Fruit fly (Drosophila melanogaster) whole organism, wandering third instar larva: Measurements from ENCODE around the gene smal.

Experiments
- Hr78 ChIP-seq: fragments of >200 bp; optimal IDR thresholded peaks from 2 replicates; lab custom pipeline; 2017; ENCODE audit warnings: missing biosample characterization, missing genetic modification characterization
- Sp1 ChIP-seq: fragments of 200-800 bp; sonication (Bioruptor generic); optimal IDR thresholded peaks from 3 replicates; lab custom pipeline; 2019; ENCODE audit warnings: missing biosample characterization, mild to moderate bottlenecking, missing genetic modification characterization, moderate library complexity
- pan ChIP-seq: fragments of >200 bp; optimal IDR thresholded peaks from 2 replicates; lab custom pipeline; 2017
- psq ChIP-seq: fragments of 200-800 bp; sonication (Bioruptor generic); optimal IDR thresholded peaks from 3 replicates; lab custom pipeline; 2017; ENCODE audit warnings: missing biosample characterization, mild to moderate bottlenecking, missing genetic modification characterization, moderate library complexity
- sv ChIP-seq: fragments of 200-800 bp; sonication (Bioruptor generic); optimal IDR thresholded peaks from 3 replicates; lab custom pipeline; 2016; ENCODE audit warnings: missing biosample characterization, missing genetic modification characterization

- TF ChIP-seq pan, result no peak
- no peak for TF ChIP-seq Hr78
- no peak for TF ChIP-seq sv (GFP tag; lab: Kevin White, UChicago)
- no peak for TF ChIP-seq psq (GFP tag; lab: Kevin White, UChicago)
- TF ChIP-seq Sp1 (GFP tag; lab: Kevin White, UChicago), result no peak
These were observed 5.9 kb upstream of the smal start for dm6 chr2L:6172996-6173395.
